Fruit fly (Drosophila melanogaster): ENCODE data around the gene vkg.

DNA sequence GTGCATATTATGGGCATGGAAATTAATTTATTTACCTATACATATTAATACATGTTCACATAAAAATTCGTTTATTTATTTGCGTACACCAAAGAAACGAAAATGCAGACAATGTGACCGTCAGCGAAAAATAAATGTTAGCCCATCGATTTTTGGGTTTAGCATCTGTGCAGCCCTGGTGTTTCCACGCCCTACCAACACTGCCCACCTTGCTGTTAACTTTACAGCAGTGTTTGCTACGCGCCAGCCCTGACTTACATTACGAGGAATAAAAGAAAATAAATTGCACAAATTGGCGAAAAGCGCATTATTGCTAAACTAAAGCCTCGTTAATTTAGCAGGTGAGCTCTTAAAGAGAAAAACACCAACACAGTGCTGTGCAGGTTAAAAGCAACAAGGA lies 15.1 kb upstream of the vkg start, which contains the start of the genes CG33995, CG44000 and CG44001:
- TF ChIP-seq CG32121 (GFP tag; IDR thresholded peaks at IDR 0.05), result no peak
- TF ChIP-seq D1 (tag; optimal IDR thresholded peaks at IDR 0.05), result peak; percentile 3
- no peak for TF ChIP-seq EcR (GFP tag; optimal IDR thresholded peaks at IDR 0.05)
- TF ChIP-seq CG8159 (tag; optimal IDR thresholded peaks at IDR 0.05), result peak; percentile 32
- TF ChIP-seq rn (GFP tag; IDR thresholded peaks at IDR 0.05), result no peak
- peak; percentile 5 for TF ChIP-seq Ets98B (GFP tag; IDR thresholded peaks at IDR 0.05)
- no peak for TF ChIP-seq CG34367 (tag; optimal IDR thresholded peaks at IDR 0.05)
- TF ChIP-seq CG10348 (GFP tag; IDR thresholded peaks at IDR 0.05), result no peak
- no peak for TF ChIP-seq CG9948 (tag; optimal IDR thresholded peaks at IDR 0.05)
- peak; percentile 6 for TF ChIP-seq Snoo (tag; optimal IDR thresholded peaks at IDR 0.05)
- no peak for TF ChIP-seq CG12605 (GFP tag; IDR thresholded peaks at IDR 0.05)
- TF ChIP-seq gl (tag; optimal IDR thresholded peaks at IDR 0.05), result no peak
